Fruit fly (Drosophila melanogaster) whole organism, wandering third instar larva: ENCODE data around the gene CG15027.

ENCODE experiments used
- Dif ChIP-seq: fragments of 200-275, 200-300 bp; sonication (Bioruptor generic); optimal IDR thresholded peaks from 2 replicates; lab custom pipeline; 2018; ENCODE audit warnings: missing biosample characterization, missing genetic modification characterization; ENCODE audit not compliant: partially characterized antibody
- Mio ChIP-seq: sonication (Bioruptor generic); optimal IDR thresholded peaks from 2 replicates; lab custom pipeline; 2016; ENCODE audit warnings: missing biosample characterization, missing genetic modification characterization
- Myc ChIP-seq: fragments of >200 bp; optimal IDR thresholded peaks from 2 replicates; lab custom pipeline; 2017
- Vsx2 ChIP-seq: fragments of 200-300, 225-300 bp; sonication (Bioruptor generic); optimal IDR thresholded peaks from 2 replicates; lab custom pipeline; 2018; ENCODE audit warnings: missing biosample characterization, missing genetic modification characterization; ENCODE audit not compliant: partially characterized antibody
- ey ChIP-seq: fragments of 200-800 bp; sonication (Bioruptor generic); optimal IDR thresholded peaks from 2 replicates; lab custom pipeline; 2016; ENCODE audit warnings: missing biosample characterization, missing genetic modification characterization
- foxo ChIP-seq, 2 experiments: fragments of 200-800 bp; sonication (Bioruptor generic); optimal IDR thresholded peaks; 2 replicates in 1 of 2; 3 replicates in 1 of 2; lab custom pipeline; 2016 to 2017; ENCODE audit warnings: missing biosample characterization in 2 of 2, missing genetic modification characterization in 2 of 2
- lola ChIP-seq: fragments of >200 bp; optimal IDR thresholded peaks from 2 replicates; lab custom pipeline; 2017; ENCODE audit warnings: missing biosample characterization, missing genetic modification characterization
- psq ChIP-seq: fragments of 200-800 bp; sonication (Bioruptor generic); optimal IDR thresholded peaks from 3 replicates; lab custom pipeline; 2017; ENCODE audit warnings: missing biosample characterization, mild to moderate bottlenecking, missing genetic modification characterization, moderate library complexity
- rgr ChIP-seq: fragments of 200-800 bp; sonication (Bioruptor generic); optimal IDR thresholded peaks from 3 replicates; lab custom pipeline; 2016; ENCODE audit warnings: missing biosample characterization, mild to moderate bottlenecking, missing genetic modification characterization

dm6 chrX:15074646-15075351 is 10.8 kb downstream of the CG15027 start:
- peak; percentile 65 for TF ChIP-seq psq (GFP tag; lab: Kevin White, UChicago)
- no peak for TF ChIP-seq Vsx2 (GFP tag; lab: Kevin White, UChicago)
- peak; percentile 95 for TF ChIP-seq Myc (lab: Kevin White, UChicago)
- TF ChIP-seq Mio (GFP tag; lab: Kevin White, UChicago) = peak; percentile 31
- TF ChIP-seq ey (GFP tag; lab: Kevin White, UChicago) = peak; percentile 85
- TF ChIP-seq foxo (GFP tag; optimal IDR thresholded peaks at IDR 0.05; lab: Kevin White, UChicago) = peak in 1 of 2 experiments; percentile 90
- TF ChIP-seq Dif = no peak
- TF ChIP-seq rgr (GFP tag; lab: Kevin White, UChicago) = peak; percentile 85
- TF ChIP-seq lola (GFP tag; lab: Kevin White, UChicago) = no peak
